Fruit fly (Drosophila melanogaster) whole organism, embryonic: ENCODE measurements around the gene Sp1.
A peak's percentile ranks its signal among the peaks of the same experiment; 100 is the strongest.

Experiments used
- Antp ChIP-seq: fragments of 200-800 bp; sonication (Bioruptor generic); optimal IDR thresholded peaks from 3 replicates; lab custom pipeline; 2016; ENCODE audit warnings: missing biosample characterization, missing genetic modification characterization
- Atf3 ChIP-seq: fragments of 200-800 bp; sonication (Bioruptor generic); optimal IDR thresholded peaks from 3 replicates; lab custom pipeline; 2016; ENCODE audit warnings: missing biosample characterization, missing genetic modification characterization
- B-H1 ChIP-seq: fragments of 200-800 bp; sonication (Bioruptor generic); IDR thresholded peaks from 3 replicates; pipeline ENCODE4 v1.3.6; 2022; ENCODE audit warnings: missing biosample characterization, missing genetic modification characterization
- CG10209 ChIP-seq: fragments of 200-800 bp; sonication (Bioruptor generic); optimal IDR thresholded peaks from 3 replicates; lab custom pipeline; 2017; ENCODE audit warnings: missing biosample characterization, mild to moderate bottlenecking, missing genetic modification characterization, missing genetic modification reagents
- CG1529 ChIP-seq: fragments of 200-800 bp; sonication (Bioruptor generic); optimal IDR thresholded peaks from 3 replicates; lab custom pipeline; 2018; ENCODE audit warnings: missing biosample characterization, missing genetic modification characterization
- CG15479 ChIP-seq: fragments of 200-800 bp; sonication (Bioruptor generic); optimal IDR thresholded peaks from 3 replicates; lab custom pipeline; 2019; ENCODE audit warnings: missing biosample characterization, mild to moderate bottlenecking, missing genetic modification characterization, moderate library complexity
- CG15601 ChIP-seq: fragments of 200-800 bp; sonication (Bioruptor generic); optimal IDR thresholded peaks from 3 replicates; lab custom pipeline; 2019; ENCODE audit warnings: missing biosample characterization, mild to moderate bottlenecking, missing genetic modification characterization, moderate library complexity
- CG16863 ChIP-seq: fragments of 200-800 bp; sonication (Bioruptor generic); optimal IDR thresholded peaks from 3 replicates; lab custom pipeline; 2016; ENCODE audit warnings: missing biosample characterization, missing genetic modification characterization
- CG18476 ChIP-seq: fragments of 200-800 bp; sonication (Bioruptor generic); optimal IDR thresholded peaks from 2 replicates; lab custom pipeline; 2016; ENCODE audit warnings: missing biosample characterization, mild to moderate bottlenecking, missing genetic modification characterization
- CG2889 ChIP-seq: fragments of 200-800 bp; sonication (Bioruptor generic); IDR thresholded peaks from 3 replicates; pipeline ENCODE4 v1.3.6; 2022; ENCODE audit warnings: missing biosample characterization, missing genetic modification characterization
- CG31388 ChIP-seq: fragments of 200-800 bp; sonication (Bioruptor generic); optimal IDR thresholded peaks from 2 replicates; lab custom pipeline; 2016; ENCODE audit warnings: missing biosample characterization, missing genetic modification characterization
- CG3281 ChIP-seq: fragments of 200-800 bp; sonication (Bioruptor generic); optimal IDR thresholded peaks from 3 replicates; lab custom pipeline; 2017; ENCODE audit warnings: missing biosample characterization, mild to moderate bottlenecking, missing genetic modification characterization
- CG33213 ChIP-seq: fragments of 200-800 bp; sonication (Bioruptor generic); optimal IDR thresholded peaks from 3 replicates; lab custom pipeline; 2016; ENCODE audit warnings: missing biosample characterization, missing genetic modification characterization
- CG33557 ChIP-seq: fragments of 200-800 bp; sonication (Bioruptor generic); optimal IDR thresholded peaks from 2 replicates; lab custom pipeline; 2019; ENCODE audit warnings: missing biosample characterization, mild to moderate bottlenecking, missing genetic modification characterization, moderate library complexity
- CG6254 ChIP-seq: fragments of 200-800 bp; sonication (Bioruptor generic); optimal IDR thresholded peaks from 3 replicates; lab custom pipeline; 2017; ENCODE audit warnings: mild to moderate bottlenecking, missing biosample characterization, missing genetic modification reagents, missing genetic modification characterization
- CG6765 ChIP-seq: fragments of 200-800 bp; sonication (Bioruptor generic); optimal IDR thresholded peaks from 3 replicates; lab custom pipeline; 2017; ENCODE audit warnings: missing biosample characterization, mild to moderate bottlenecking, missing genetic modification characterization
- CG7271 ChIP-seq: fragments of 200-800 bp; sonication (Bioruptor generic); optimal IDR thresholded peaks from 2 replicates; lab custom pipeline; 2018; ENCODE audit warnings: missing biosample characterization, mild to moderate bottlenecking, missing genetic modification characterization, moderate library complexity
- CG7928 ChIP-seq: fragments of 200-800 bp; sonication (Bioruptor generic); optimal IDR thresholded peaks from 2 replicates; lab custom pipeline; 2017; ENCODE audit warnings: missing biosample characterization, mild to moderate bottlenecking, missing genetic modification characterization
- CG7987 ChIP-seq: fragments of 200-800 bp; sonication (Bioruptor generic); optimal IDR thresholded peaks from 2 replicates; lab custom pipeline; 2018; ENCODE audit warnings: missing biosample characterization, mild to moderate bottlenecking, missing genetic modification characterization, moderate library complexity
- D19A ChIP-seq: fragments of 200-800 bp; optimal IDR thresholded peaks from 3 replicates; lab custom pipeline; 2019; ENCODE audit warnings: missing biosample characterization, mild to moderate bottlenecking, missing genetic modification characterization, moderate library complexity
- Drgx ChIP-seq: fragments of 200-800 bp; sonication (Bioruptor generic); IDR thresholded peaks from 2 replicates; pipeline ENCODE4 v1.3.6; 2022; ENCODE audit warnings: missing biosample characterization, missing genetic modification characterization
- Ets65A ChIP-seq: fragments of 200-800 bp; sonication (Bioruptor generic); peaks from one replicate; lab custom pipeline; 2016; ENCODE audit warnings: missing biosample characterization, missing genetic modification characterization
- Hr51 ChIP-seq, 2 experiments: fragments of 200-800 bp; sonication (Bioruptor generic); optimal IDR thresholded peaks; 2 replicates in 1 of 2; 3 replicates in 1 of 2; lab custom pipeline; 2016 to 2018; ENCODE audit warnings: missing biosample characterization in 2 of 2, missing genetic modification characterization in 2 of 2, mild to moderate bottlenecking in 1 of 2, moderate library complexity in 1 of 2
- Lhr ChIP-seq: fragments of 200-800 bp; sonication (Bioruptor generic); optimal IDR thresholded peaks from 3 replicates; lab custom pipeline; 2017; ENCODE audit warnings: mild to moderate bottlenecking, missing biosample characterization, missing genetic modification reagents, missing genetic modification characterization
- Ptx1 ChIP-seq: fragments of 200-800 bp; sonication (Bioruptor generic); IDR thresholded peaks from 2 replicates; pipeline ENCODE4 v1.3.6; 2022; ENCODE audit warnings: missing biosample characterization, missing genetic modification characterization
- Sox102F ChIP-seq: fragments of 200-800 bp; sonication (Bioruptor generic); optimal IDR thresholded peaks from 2 replicates; lab custom pipeline; 2018; ENCODE audit warnings: missing biosample characterization, mild to moderate bottlenecking, missing genetic modification characterization, moderate library complexity
- Sry-β ChIP-seq: fragments of 200-800 bp; sonication (Bioruptor generic); optimal IDR thresholded peaks from 2 replicates; lab custom pipeline; 2018; ENCODE audit warnings: missing biosample characterization, mild to moderate bottlenecking, missing genetic modification characterization, moderate library complexity
- Vsx1 ChIP-seq: fragments of 200-800 bp; sonication (Bioruptor generic); optimal IDR thresholded peaks from 2 replicates; lab custom pipeline; 2017; ENCODE audit warnings: missing biosample characterization, mild to moderate bottlenecking, missing genetic modification characterization, missing genetic modification reagents
- Xrp1 ChIP-seq: fragments of 200-800 bp; sonication (Bioruptor generic); IDR thresholded peaks from 2 replicates; pipeline ENCODE4 v1.3.6; 2022; ENCODE audit warnings: missing biosample characterization, missing genetic modification characterization
- aop ChIP-seq: fragments of 200-800 bp; sonication (Bioruptor generic); IDR thresholded peaks from 2 replicates; pipeline ENCODE4 v1.3.6; 2022; ENCODE audit warnings: missing biosample characterization, missing genetic modification characterization
- btn ChIP-seq: fragments of 200-800 bp; sonication (Bioruptor generic); optimal IDR thresholded peaks from 2 replicates; lab custom pipeline; 2016; ENCODE audit warnings: missing biosample characterization, missing genetic modification characterization
- cg ChIP-seq: fragments of 200-800 bp; sonication (Bioruptor generic); optimal IDR thresholded peaks from 3 replicates; lab custom pipeline; 2019; ENCODE audit warnings: missing biosample characterization, mild to moderate bottlenecking, missing genetic modification characterization, moderate library complexity
- chinmo ChIP-seq: fragments of 200-800 bp; sonication (Bioruptor generic); IDR thresholded peaks from 4 replicates; pipeline ENCODE4 v1.3.6; 2022; ENCODE audit warnings: missing biosample characterization, missing genetic modification characterization; ENCODE audit not compliant: partially characterized antibody
- crp ChIP-seq, 2 experiments: fragments of 200-800 bp; sonication (Bioruptor generic); optimal IDR thresholded peaks; 2 replicates in 1 of 2; 3 replicates in 1 of 2; lab custom pipeline; 2017; ENCODE audit warnings: missing biosample characterization in 2 of 2, missing genetic modification characterization in 2 of 2, mild to moderate bottlenecking in 1 of 2, moderate library complexity in 1 of 2
- dysf ChIP-seq: fragments of 200-800 bp; sonication (Bioruptor generic); IDR thresholded peaks from 3 replicates; pipeline ENCODE4 v1.3.6; 2022; ENCODE audit warnings: missing biosample characterization, missing genetic modification characterization
- emc ChIP-seq: fragments of 200-800 bp; sonication (Bioruptor generic); optimal IDR thresholded peaks from 2 replicates; lab custom pipeline; 2016; ENCODE audit warnings: missing biosample characterization, missing genetic modification characterization
- fd96Cb ChIP-seq: fragments of 200-800 bp; sonication (Bioruptor generic); optimal IDR thresholded peaks from 2 replicates; lab custom pipeline; 2018; ENCODE audit warnings: missing biosample characterization, mild to moderate bottlenecking, missing genetic modification characterization, moderate library complexity
- gro ChIP-seq: fragments of 200-800 bp; sonication (Bioruptor generic); optimal IDR thresholded peaks from 2 replicates; lab custom pipeline; 2016; ENCODE audit warnings: missing biosample characterization, missing genetic modification characterization
- gsb-n ChIP-seq: fragments of 200-800 bp; sonication (Bioruptor generic); optimal IDR thresholded peaks from 3 replicates; lab custom pipeline; 2018; ENCODE audit warnings: missing biosample characterization, mild to moderate bottlenecking, missing genetic modification characterization
- lab ChIP-seq: fragments of 200-800 bp; sonication (Bioruptor generic); optimal IDR thresholded peaks from 3 replicates; lab custom pipeline; 2017; ENCODE audit warnings: missing biosample characterization, missing genetic modification characterization, mild to moderate bottlenecking, moderate library complexity, missing genetic modification reagents
- lmd ChIP-seq: fragments of 200-800 bp; sonication (Bioruptor generic); IDR thresholded peaks from 2 replicates; pipeline ENCODE4 v1.3.6; 2022; ENCODE audit warnings: missing biosample characterization, missing genetic modification characterization
- org-1 ChIP-seq: fragments of 200-800 bp; sonication (Bioruptor generic); optimal IDR thresholded peaks from 2 replicates; lab custom pipeline; 2017; ENCODE audit warnings: missing biosample characterization, missing genetic modification characterization
- pan ChIP-seq, 4 experiments: fragments of >200 bp in 3 of 4; fragments of 200-800 bp in 1 of 4; sonication (Bioruptor generic) in 1 of 4; optimal IDR thresholded peaks in 3 of 4; IDR thresholded peaks in 1 of 4; 2 replicates each; pipeline versions ENCODE4 v1.3.6 to Lab custom; 2017 to 2022; ENCODE audit warnings: missing biosample characterization in 2 of 4, missing genetic modification characterization in 2 of 4, mixed read lengths in 1 of 4
- pho ChIP-seq: fragments of 200-800 bp; sonication (Bioruptor generic); optimal IDR thresholded peaks from 2 replicates; lab custom pipeline; 2016; ENCODE audit warnings: missing biosample characterization, missing genetic modification characterization
- prd ChIP-seq, 3 experiments: fragments of >200 bp in 2 of 3; fragments of 200-800 bp in 1 of 3; sonication (Bioruptor generic) in 1 of 3; optimal IDR thresholded peaks in 2 of 3; IDR thresholded peaks in 1 of 3; 2 replicates in 2 of 3; 3 replicates in 1 of 3; pipeline versions ENCODE4 v1.3.6 to Lab custom; 2017 to 2022; ENCODE audit warnings: missing biosample characterization in 1 of 3, missing genetic modification characterization in 1 of 3
- seq ChIP-seq: fragments of 200-800 bp; sonication (Bioruptor generic); IDR thresholded peaks from 2 replicates; pipeline ENCODE4 v1.3.6; 2022; ENCODE audit warnings: missing biosample characterization, missing genetic modification characterization
- zen2 ChIP-seq: fragments of 200-800 bp; sonication (Bioruptor generic); IDR thresholded peaks from 3 replicates; pipeline ENCODE4 v1.3.6; 2022; ENCODE audit warnings: missing biosample characterization, missing genetic modification characterization; ENCODE audit not compliant: partially characterized antibody
- zf30C ChIP-seq: fragments of 200-800 bp; sonication (Bioruptor generic); optimal IDR thresholded peaks from 3 replicates; lab custom pipeline; 2018; ENCODE audit warnings: missing biosample characterization, mild to moderate bottlenecking, missing genetic modification characterization

Gene Sp1

DNA sequence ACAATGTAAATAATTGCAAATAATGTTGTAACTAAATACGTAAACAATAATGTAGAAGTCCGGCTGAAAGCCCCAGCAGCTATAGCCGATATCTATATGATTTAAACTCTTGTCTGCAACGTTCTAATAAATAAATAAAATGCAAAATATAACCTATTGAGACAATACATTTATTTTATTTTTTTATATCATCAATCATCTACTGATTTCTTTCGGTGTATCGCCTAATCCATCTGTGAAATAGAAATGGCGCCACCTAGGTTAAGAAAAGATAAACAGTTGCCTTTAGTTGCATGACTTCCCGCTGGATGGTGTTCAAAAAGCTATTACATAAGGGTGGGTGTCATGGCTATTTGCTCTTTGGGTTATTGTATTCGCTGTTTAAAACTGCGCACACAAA, 41.8 kb upstream of the Sp1 start (continued):
- TF ChIP-seq lmd (GFP tag; lab: Robert Waterston, UW) (peak; percentile 93), CG1529 (peak; percentile 92), Xrp1 (GFP tag; lab: Robert Waterston, UW) (peak; percentile 96), CG7928 (GFP tag; lab: Kevin White, UChicago) (peak; percentile 71), Ets65A (peak; percentile 92), CG6254 (GFP tag; lab: Kevin White, UChicago) (peak; percentile 94), pho (GFP tag; lab: Kevin White, UChicago) (peak; percentile 87), CG18476 (GFP tag; lab: Kevin White, UChicago) (peak; percentile 92), CG31388 (GFP tag; lab: Kevin White, UChicago) (peak; percentile 77), Antp (GFP tag; lab: Kevin White, UChicago) (peak; percentile 42), aop (GFP tag; lab: Robert Waterston, UW) (0 out of 2 replicates have a peak, but pooled peaks have one; percentile 45), CG15601 (tag; lab: Kevin White, UChicago) (peak; percentile 93), fd96Cb (tag; lab: Kevin White, UChicago) (peak; percentile 93), cg (GFP tag; lab: Kevin White, UChicago) (no peak), chinmo (GFP tag; lab: Robert Waterston, UW) (no peak), Sox102F (GFP tag; lab: Kevin White, UChicago) (peak; percentile 94), CG33557 (GFP tag; lab: Kevin White, UChicago) (peak; percentile 93), Lhr (GFP tag; lab: Kevin White, UChicago) (peak; percentile 91), CG10209 (peak; percentile 93), emc (GFP tag; lab: Kevin White, UChicago) (peak; percentile 70), CG2889 (GFP tag; lab: Robert Waterston, UW) (peak; percentile 84), zen2 (GFP tag; lab: Robert Waterston, UW) (no peak), seq (GFP tag; lab: Robert Waterston, UW) (peak; percentile 94), Sry-β (GFP tag; lab: Kevin White, UChicago) (no peak), CG7987 (peak; percentile 86), CG33213 (peak; percentile 60), org-1 (GFP tag; lab: Kevin White, UChicago) (peak; percentile 92), pan (optimal IDR thresholded peaks at IDR 0.05; lab: Kevin White, UChicago) (no peak), pan (GFP tag; optimal IDR thresholded peaks at IDR 0.05 in 1 of 2, IDR thresholded peaks at IDR 0.05 in 1 of 2) (peak in 1 of 2 experiments; percentile 95), Ptx1 (peak; percentile 92), prd (optimal IDR thresholded peaks at IDR 0.05; lab: Kevin White, UChicago) (no peak), prd (GFP tag; IDR thresholded peaks at IDR 0.05; lab: Robert Waterston, UW) (peak; percentile 91), gro (GFP tag; lab: Kevin White, UChicago) (peak; percentile 84), Drgx (GFP tag; lab: Robert Waterston, UW) (peak; percentile 96), CG6765 (GFP tag; lab: Kevin White, UChicago) (peak; percentile 96), btn (GFP tag; lab: Kevin White, UChicago) (peak; percentile 80), CG15479 (GFP tag; lab: Kevin White, UChicago) (peak; percentile 10), D19A (tag; lab: Kevin White, UChicago) (peak; percentile 93), Atf3 (GFP tag; lab: Kevin White, UChicago) (peak; percentile 82), CG3281 (peak; percentile 97), crp (GFP tag; optimal IDR thresholded peaks at IDR 0.05; lab: Kevin White, UChicago) (peak in 1 of 2 experiments; percentile 64), dysf (peak; percentile 93), gsb-n (tag; lab: Kevin White, UChicago) (peak; percentile 95), B-H1 (peak; percentile 92), CG7271 (tag; lab: Kevin White, UChicago) (peak; percentile 89), zf30C (peak; percentile 98), Vsx1 (GFP tag; lab: Kevin White, UChicago) (peak; percentile 90), CG16863 (GFP tag; lab: Kevin White, UChicago) (peak; percentile 75), lab (GFP tag; lab: Kevin White, UChicago) (peak; percentile 97), Hr51 (GFP tag; optimal IDR thresholded peaks at IDR 0.05; lab: Kevin White, UChicago) (peak; percentile 89 to 97)
